Fruit fly (Drosophila melanogaster) whole organism, wandering third instar larva: ENCODE measurements around the gene CG32483.

Experiments used
- CG32264 ChIP-seq: fragments of 200-800 bp; sonication (Bioruptor generic); optimal IDR thresholded peaks from 2 replicates; lab custom pipeline; 2016; ENCODE audit warnings: missing biosample characterization, missing genetic modification characterization
- CrebA ChIP-seq: fragments of 200-800 bp; sonication (Bioruptor generic); optimal IDR thresholded peaks from 2 replicates; lab custom pipeline; 2016; ENCODE audit warnings: missing biosample characterization, mild to moderate bottlenecking, missing genetic modification characterization, borderline replicate concordance
- Hr83 ChIP-seq: fragments of 200-300 bp; sonication (Bioruptor generic); optimal IDR thresholded peaks from 2 replicates; lab custom pipeline; 2016; ENCODE audit warnings: missing biosample characterization, mild to moderate bottlenecking, missing genetic modification characterization, moderate library complexity; ENCODE audit not compliant: poor library complexity, severe bottlenecking
- Jra ChIP-seq: sonication (Bioruptor generic); optimal IDR thresholded peaks from 2 replicates; lab custom pipeline; 2016; ENCODE audit warnings: missing biosample characterization, missing genetic modification characterization
- ey ChIP-seq: fragments of 200-800 bp; sonication (Bioruptor generic); optimal IDR thresholded peaks from 2 replicates; lab custom pipeline; 2016; ENCODE audit warnings: missing biosample characterization, missing genetic modification characterization
- h ChIP-seq: fragments of 200-800 bp; sonication (Bioruptor generic); optimal IDR thresholded peaks from 3 replicates; lab custom pipeline; 2016; ENCODE audit warnings: missing biosample characterization, mild to moderate bottlenecking, missing genetic modification characterization

dm6 chr3L:682420-682882, 7.4 kb downstream of the CG32483 start, which contains the start of gene CG3386:
- TF ChIP-seq h (GFP tag; lab: Kevin White, UChicago) (no peak), Jra (GFP tag; lab: Kevin White, UChicago) (no peak), Hr83 (GFP tag; lab: Kevin White, UChicago) (no peak), CG32264 (no peak), CrebA (no peak), ey (no peak)
